Fruit fly (Drosophila melanogaster): ENCODE measurements around the gene PNUTS.

Gene PNUTS

DNA sequence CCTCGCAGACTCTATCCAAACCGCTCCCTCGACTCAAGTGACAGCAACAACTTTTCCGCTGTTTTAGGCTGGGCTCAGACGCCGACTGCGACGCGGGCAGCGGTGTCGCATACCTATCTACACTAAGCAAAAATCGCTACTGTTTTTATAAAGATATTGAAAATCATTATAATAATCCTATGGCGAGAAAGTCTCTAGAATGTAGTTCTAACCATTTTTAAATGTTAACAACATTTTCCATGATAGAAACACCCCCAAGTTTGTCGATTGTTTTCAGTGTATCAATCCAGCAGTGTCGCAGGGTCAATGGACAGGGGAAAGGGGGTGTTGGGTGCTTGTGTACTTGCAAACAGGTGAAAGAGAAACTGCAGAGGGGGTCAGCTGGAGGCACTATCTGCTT is 4.4 kb upstream of the PNUTS start:
- peak; percentile 96 for TF ChIP-seq noc (tag; optimal IDR thresholded peaks at IDR 0.05)

DNA sequence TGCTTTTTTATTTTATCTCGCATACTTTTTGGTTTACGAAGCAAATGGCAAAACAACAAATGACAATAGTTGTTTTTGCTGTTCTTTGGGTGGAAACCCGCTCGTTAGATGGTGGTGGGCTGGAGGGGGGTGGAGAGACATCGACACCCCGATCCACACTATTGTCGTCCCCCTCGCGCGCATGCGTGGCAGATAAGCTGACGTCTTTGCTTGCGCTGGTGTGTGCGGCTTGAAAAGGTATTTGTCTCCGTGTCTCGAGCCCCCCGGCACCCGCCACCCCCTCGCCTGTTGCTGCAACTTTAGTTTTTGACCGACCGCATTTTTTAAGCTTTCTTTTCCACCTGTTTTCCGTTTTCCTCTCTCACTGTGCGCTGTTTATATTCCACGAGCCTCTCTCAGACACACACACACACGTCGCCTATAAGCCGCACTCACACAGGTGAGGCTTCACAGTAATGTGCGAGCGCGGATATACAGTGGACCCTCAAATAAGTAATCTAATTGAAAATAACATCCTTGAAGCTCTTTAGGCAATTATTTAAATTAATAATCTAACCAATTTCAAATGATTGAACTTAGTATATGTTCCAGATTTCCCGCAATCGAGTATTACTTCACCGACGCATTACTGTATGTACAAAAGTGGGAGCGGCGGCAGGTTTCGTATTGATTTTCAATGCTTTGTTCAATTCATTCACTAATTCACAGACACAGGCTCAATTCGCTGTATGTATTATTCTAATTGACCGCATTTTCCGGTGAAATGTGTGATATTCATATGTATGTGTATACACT is 3.1 kb upstream of the PNUTS start:
- peak; percentile 94 for TF ChIP-seq noc (tag; optimal IDR thresholded peaks at IDR 0.05)

DNA sequence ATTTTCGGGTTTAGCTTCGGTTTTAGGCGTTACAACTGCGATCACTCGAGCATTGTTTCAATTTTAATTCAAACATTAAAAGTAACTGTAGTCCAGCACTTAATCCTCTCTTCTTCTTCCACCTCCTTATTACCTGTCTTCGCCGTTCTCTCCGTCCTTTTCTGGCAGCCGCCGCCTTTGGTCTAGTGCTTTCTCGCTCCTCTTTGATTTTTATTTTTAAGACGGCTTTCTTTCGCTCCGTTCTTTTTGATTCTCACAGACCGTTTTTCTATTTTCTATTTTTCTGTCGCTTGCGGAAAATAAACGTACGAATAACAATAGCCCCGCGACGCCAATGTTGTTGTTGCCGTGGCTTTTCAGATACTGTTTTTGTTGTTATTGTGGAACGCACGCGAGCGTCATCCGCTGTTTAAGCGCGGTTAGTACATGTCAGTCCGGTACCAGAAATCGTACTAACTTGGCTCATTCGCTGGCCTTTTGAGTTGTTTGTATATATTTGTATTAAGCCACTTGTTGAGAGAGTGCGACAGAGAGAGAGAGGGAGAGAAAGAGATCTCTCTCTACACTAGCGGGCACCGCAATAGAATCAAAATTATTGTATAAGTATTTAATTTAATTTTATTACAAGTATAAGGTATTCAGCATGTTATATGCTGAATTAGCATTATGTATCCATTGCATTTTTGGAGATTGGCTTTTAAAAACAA is 2.2 kb upstream of the PNUTS start, which contains the start of gene aru:
Gene aru, minus strand, starts transcription at position 456 of the 707 bp plus-strand sequence.
- TF ChIP-seq noc (tag; optimal IDR thresholded peaks at IDR 0.05): no peak

DNA sequence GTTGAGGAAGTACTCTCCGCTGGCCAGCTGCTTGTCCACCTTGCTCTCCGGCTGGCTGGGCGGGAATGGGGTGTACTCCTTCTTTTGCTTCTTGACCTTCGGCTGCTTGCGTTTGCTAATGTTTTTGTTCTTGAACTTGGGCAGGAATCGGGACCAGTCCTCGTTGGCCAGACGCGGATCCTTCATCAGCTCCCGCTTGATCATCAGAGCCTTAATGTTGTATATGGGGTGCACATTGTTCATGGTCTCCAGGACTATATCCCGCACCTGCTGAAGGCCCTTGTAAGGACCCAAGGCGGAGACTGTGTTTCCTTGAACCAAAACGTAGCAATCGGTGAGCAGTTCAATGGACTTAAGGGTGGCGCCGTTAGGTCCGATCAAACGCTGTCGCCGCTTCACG is 1.3 kb upstream of the PNUTS start:
- no peak for TF ChIP-seq noc (tag; optimal IDR thresholded peaks at IDR 0.05)

DNA sequence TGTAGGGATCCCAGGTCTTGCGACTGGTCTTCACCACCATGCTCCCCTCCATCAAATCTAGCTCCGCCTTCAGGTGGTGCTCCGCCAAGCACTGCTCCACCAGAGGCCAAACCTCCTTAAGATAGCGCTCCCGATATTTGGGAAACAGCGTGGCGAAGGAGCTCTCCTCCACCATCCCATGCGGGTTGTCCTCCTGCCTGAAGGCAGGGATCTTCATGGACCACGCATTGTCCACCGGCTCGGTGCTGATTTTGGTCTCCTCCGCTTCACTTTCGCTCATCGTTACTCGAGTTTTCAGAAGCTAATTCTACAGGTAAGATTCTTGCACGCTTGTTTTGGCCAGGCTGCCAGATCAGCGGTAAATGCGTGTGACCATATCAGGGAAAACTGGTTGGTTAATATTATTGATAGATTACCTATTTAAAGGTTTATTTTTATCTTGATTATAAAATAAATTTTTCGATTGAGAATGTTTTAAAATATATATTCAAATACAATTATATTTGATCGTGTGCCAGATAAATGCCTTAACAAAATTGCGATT is 696 bp upstream of the PNUTS start, which contains the start of gene dbe:
Gene dbe, minus strand, starts transcription at position 361 of the 544 bp plus-strand sequence.
- TF ChIP-seq noc (tag; optimal IDR thresholded peaks at IDR 0.05): no peak

DNA sequence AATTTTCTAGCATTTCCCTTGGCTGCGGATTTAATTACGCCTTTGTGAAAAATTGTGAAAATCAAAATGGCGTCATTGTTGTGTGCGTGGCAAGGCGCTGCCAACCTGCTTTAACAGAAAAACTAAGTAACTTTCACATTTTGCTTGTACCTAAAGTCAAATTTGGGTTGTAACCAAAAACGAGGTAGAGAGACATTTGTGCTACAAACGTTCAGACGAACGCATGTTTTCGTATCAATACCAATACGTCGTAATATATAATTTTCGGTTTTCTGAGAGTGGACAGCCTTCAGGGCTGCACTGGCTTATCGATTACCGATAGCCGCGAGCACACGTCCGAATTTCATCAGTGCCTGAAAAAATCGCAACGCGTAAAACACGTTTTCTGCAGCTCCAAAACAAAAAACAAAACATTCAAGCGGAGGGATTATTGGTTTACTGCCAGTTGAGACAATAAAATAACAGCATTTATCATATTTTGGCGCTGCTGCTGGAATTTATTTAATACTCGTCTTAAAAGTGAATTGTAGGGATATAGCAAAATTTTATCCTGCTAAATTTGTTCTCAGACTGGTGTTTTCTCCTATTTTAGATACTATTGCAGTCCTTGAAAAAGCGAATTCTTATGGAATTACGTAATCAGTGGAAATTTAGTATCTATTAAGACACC is 619 bp downstream of the PNUTS start:
- no peak for TF ChIP-seq noc (tag; optimal IDR thresholded peaks at IDR 0.05)

DNA sequence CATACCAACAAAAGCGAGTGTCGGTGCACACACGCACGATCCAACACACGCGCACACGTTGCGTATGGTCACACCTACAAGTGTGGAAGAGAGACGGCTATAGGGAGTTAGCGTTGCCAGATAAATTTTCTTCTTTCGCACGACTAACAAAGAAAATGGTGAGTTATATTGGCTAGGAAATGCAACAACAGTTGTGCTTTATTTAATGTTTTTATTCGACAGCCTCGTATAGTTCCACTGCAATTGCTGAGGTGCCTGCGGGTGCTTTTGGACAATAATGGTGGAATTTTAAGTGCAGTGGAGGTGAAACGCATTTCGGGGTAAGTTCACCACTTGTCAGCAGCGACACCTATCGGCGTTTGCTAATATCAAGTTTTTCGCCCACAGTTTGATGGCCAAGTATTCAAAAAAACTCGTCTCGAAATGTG is 1.2 kb downstream of the PNUTS start:
- no peak for TF ChIP-seq noc (tag; optimal IDR thresholded peaks at IDR 0.05)

DNA sequence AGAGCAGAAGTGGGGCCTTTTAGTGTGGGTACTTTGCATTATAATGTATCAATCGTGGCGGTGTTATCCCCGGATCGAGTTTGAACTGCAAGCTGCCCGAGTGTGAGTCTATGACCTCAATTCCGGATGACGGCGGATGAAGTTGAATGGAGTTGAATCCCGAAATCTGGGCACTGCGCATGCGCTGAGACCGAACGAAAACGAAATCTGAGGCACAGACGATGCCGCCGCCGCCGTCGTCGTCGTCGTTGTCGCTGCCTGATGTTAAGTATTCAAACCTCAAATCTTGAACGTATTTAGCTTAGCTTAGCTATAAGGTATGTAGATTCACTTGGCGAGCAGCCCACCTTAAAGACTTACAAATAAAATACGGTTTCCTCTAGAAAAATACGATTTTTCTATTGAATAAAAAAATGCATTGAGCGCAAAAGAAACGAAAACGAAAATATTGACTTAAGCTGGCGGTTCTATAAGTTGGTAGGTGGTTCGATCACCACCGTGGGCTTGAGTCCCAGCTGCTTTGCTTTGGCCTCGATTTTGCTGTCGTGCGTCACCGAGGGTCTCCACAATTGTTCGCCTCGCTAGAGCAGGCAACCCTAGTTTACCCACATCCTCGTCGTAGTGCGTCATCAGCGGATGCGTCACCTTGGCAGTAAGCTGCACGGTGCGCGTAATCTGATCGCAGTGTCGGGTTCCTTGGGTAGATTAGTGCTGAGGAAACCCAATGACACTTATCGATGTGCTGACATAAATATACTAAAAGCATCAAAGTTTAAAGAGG is 3.6 kb downstream of the PNUTS start:
- TF ChIP-seq noc (tag; optimal IDR thresholded peaks at IDR 0.05): no peak

DNA sequence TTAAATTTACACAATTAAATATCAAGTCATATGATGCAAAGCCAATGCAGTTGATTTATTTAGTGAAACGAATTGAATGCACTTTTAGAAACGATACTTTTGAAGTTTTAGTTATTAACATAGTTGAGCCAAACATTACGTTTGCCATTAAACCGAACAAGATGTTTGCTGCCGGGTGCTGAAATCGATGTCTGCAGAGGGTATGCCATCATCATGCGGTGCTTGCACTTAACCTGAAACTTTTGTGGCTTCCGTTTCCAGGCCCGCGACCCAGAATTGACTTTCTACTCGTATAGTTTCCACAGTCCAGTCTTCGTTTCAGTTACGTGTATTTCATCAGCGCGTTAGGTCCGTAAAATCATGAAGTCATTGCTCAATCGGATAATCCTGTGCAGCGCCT is 6.7 kb downstream of the PNUTS start, which contains the start of gene ninaA:
Gene ninaA, plus strand, starts transcription at position 301 of the 400 bp plus-strand sequence.
- no peak for TF ChIP-seq noc (tag; optimal IDR thresholded peaks at IDR 0.05)

DNA sequence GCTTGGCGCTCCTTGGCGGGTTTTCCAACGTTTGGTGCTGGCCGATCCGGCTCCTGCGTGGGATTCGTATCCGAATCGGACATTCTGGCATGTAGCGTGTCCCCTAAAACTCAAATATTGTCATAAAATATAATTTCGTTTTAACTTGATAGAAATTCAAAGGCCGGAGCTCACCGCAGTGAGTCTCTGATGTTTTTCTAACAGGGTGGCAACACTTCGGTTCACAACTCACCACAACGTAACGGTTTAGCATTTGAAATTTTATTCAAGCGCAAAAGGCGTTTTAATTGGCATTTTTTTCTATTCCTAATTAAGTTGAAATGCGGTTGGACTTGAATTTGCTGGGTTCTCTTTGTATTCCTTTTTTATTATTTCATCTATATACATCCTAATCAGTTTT is 14.7 kb downstream of the PNUTS start, which contains the start of gene CG15824:
Gene CG15824, minus strand, starts transcription at position 172 of the 400 bp plus-strand sequence.
- no peak for TF ChIP-seq noc (tag; optimal IDR thresholded peaks at IDR 0.05)

DNA sequence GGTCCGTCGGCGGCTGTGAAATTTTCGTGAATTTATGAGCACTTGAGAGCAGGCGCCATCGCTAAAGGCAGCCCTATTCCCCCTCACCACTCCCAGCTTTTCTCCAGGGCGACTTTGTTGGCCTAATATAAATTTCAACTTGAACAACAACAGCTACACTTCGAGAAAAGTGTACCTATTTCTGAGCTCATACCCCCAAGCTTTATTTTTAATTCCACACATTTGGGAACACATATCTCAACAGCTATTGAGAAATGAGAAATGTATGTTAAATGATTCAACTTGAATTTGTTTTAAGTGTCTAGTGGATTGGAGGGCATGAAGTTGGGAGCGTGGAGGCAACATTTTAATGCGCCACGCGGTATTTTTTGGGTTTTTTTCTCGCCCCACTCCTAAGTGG is 16.5 kb downstream of the PNUTS start:
- TF ChIP-seq noc (tag; optimal IDR thresholded peaks at IDR 0.05): no peak

DNA sequence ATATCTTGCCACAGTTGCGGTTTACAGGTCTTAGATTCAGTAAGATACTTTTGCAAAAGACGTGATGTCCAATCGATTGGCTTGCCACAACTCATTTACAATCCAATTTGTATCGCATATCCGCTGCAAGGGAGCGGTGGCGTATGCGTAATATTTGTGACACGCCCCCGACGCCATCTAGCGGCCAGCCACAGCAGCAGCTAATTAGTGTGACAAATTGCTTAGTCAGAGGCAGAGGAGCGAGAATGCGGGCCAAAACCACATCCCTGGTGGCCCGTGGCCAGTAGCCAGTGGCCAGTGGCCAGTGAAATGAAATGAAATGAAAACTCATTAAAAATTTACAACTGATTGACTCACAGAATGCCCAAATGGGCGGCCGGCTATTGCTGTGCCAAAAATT is 17.5 kb downstream of the PNUTS start:
- no peak for TF ChIP-seq noc (tag; optimal IDR thresholded peaks at IDR 0.05)

DNA sequence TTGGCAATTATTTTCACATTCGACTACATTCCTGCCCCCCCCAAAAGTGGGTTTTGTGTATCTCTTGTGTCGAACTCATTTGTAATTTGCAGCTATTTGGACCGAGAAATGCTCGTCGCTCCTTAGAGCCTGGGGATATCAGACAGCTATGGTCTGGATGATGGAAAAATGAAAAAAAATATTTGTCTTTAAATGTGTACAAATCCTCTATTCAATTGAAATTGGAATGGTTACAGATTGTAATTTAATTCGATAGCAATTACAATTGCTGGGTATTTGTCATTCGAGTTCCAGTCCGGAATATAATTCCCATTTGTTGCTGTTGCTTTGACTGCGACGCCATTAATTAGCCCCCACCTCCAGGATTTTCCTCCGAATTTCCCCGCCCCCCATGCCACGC is 19.5 kb downstream of the PNUTS start:
- no peak for TF ChIP-seq noc (tag; optimal IDR thresholded peaks at IDR 0.05)

DNA sequence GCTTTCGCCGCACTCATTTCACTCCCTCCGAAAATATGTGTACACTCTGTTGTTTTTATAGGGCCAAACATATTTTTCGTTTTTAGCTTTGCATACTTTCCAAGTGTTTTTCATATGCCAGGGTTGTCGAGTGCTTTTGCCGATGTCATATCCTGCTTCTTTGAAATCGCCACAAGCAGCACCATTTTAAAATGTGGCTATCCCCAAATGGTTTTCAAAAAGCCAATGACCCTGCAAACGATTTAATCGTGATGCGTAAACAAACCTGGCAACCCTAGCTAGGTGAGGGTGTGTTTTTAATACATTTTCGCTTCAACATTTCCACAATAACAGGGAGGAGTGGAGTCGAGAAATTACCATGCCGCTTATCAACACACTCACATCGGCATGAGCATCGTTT is 22.2 kb downstream of the PNUTS start:
- no peak for TF ChIP-seq noc (tag; optimal IDR thresholded peaks at IDR 0.05)

DNA sequence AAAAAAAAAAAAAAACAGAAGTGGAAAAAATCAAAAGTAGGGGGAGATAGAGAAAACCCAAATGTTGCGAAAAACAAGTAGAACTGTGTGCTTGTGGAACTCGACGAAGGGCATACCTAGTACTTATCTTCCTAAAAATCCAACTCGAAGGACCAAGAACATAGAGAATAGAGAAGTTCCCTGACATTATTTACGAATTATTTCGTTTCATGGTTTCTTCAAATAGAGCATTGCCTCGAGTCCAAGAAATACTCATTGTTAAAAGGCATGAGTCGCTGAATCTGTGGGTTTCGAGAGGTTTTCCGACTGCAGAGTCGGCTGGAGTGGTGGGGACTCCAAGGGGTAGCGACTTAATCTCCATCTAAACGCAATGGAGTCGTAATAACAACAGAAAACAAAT is 22.9 kb downstream of the PNUTS start:
- TF ChIP-seq noc (tag; optimal IDR thresholded peaks at IDR 0.05): no peak
